Fruit fly (Drosophila melanogaster) whole organism, embryonic: ENCODE data around the gene Ac3.

Experiments
- Atf-2 ChIP-seq: fragments of 200-800 bp; sonication (Bioruptor generic); optimal IDR thresholded peaks from 2 replicates; lab custom pipeline; 2016; ENCODE audit warnings: missing biosample characterization, missing genetic modification characterization
- BtbVII ChIP-seq: fragments of 200-800 bp; sonication (Bioruptor generic); optimal IDR thresholded peaks from 3 replicates; lab custom pipeline; 2017; ENCODE audit warnings: missing biosample characterization, mild to moderate bottlenecking, missing genetic modification characterization
- CG10209 ChIP-seq: fragments of 200-800 bp; sonication (Bioruptor generic); optimal IDR thresholded peaks from 3 replicates; lab custom pipeline; 2017; ENCODE audit warnings: missing biosample characterization, mild to moderate bottlenecking, missing genetic modification characterization, missing genetic modification reagents
- CG10565 ChIP-seq: fragments of 200-800 bp; sonication (Bioruptor generic); optimal IDR thresholded peaks from 3 replicates; lab custom pipeline; 2016; ENCODE audit warnings: missing biosample characterization, mild to moderate bottlenecking, missing genetic modification characterization
- CG11695 ChIP-seq: fragments of 200-800 bp; sonication (Bioruptor generic); IDR thresholded peaks from 3 replicates; pipeline ENCODE4 v1.3.6; 2022; ENCODE audit warnings: missing biosample characterization, missing genetic modification characterization
- CG12104 ChIP-seq: fragments of 200-800 bp; sonication (Bioruptor generic); optimal IDR thresholded peaks from 3 replicates; lab custom pipeline; 2016; ENCODE audit warnings: missing biosample characterization, missing genetic modification characterization
- CG13296 ChIP-seq: fragments of 200-800 bp; sonication (Bioruptor generic); optimal IDR thresholded peaks from 3 replicates; lab custom pipeline; 2018; ENCODE audit warnings: missing biosample characterization, mild to moderate bottlenecking, missing genetic modification characterization
- CG15011 ChIP-seq: fragments of 200-800 bp; sonication (Bioruptor generic); optimal IDR thresholded peaks from 3 replicates; lab custom pipeline; 2018; ENCODE audit warnings: missing biosample characterization, mild to moderate bottlenecking, missing genetic modification characterization
- CG17912 ChIP-seq: fragments of 200-800 bp; sonication (Bioruptor generic); optimal IDR thresholded peaks from 2 replicates; lab custom pipeline; 2018; ENCODE audit warnings: missing biosample characterization, mild to moderate bottlenecking, missing genetic modification characterization
- CG18262 ChIP-seq: fragments of 200-800 bp; optimal IDR thresholded peaks from 3 replicates; lab custom pipeline; 2019; ENCODE audit warnings: missing biosample characterization, mild to moderate bottlenecking, missing genetic modification characterization, moderate library complexity
- CG30403 ChIP-seq: fragments of 200-800 bp; sonication (Bioruptor generic); optimal IDR thresholded peaks from 3 replicates; lab custom pipeline; 2016; ENCODE audit warnings: missing biosample characterization, missing genetic modification characterization
- CG30431 ChIP-seq: fragments of 200-800 bp; sonication (Bioruptor generic); optimal IDR thresholded peaks from 2 replicates; lab custom pipeline; 2017; ENCODE audit warnings: missing biosample characterization, missing genetic modification characterization
- CG4282 ChIP-seq: fragments of 200-800 bp; sonication (Bioruptor generic); optimal IDR thresholded peaks from 2 replicates; lab custom pipeline; 2016; ENCODE audit warnings: missing biosample characterization, missing genetic modification characterization
- CG4854 ChIP-seq: fragments of 200-800 bp; sonication (Bioruptor generic); optimal IDR thresholded peaks from 2 replicates; lab custom pipeline; 2016; ENCODE audit warnings: missing biosample characterization, missing genetic modification characterization, inconsistent platforms
- CG7271 ChIP-seq: fragments of 200-800 bp; sonication (Bioruptor generic); optimal IDR thresholded peaks from 2 replicates; lab custom pipeline; 2018; ENCODE audit warnings: missing biosample characterization, mild to moderate bottlenecking, missing genetic modification characterization, moderate library complexity
- CG7963 ChIP-seq: fragments of 200-800 bp; sonication (Bioruptor generic); IDR thresholded peaks from 3 replicates; pipeline ENCODE4 v1.3.6; 2022; ENCODE audit warnings: missing biosample characterization, missing genetic modification characterization; ENCODE audit not compliant: partially characterized antibody
- CG9932 ChIP-seq: fragments of 200-800 bp; sonication (Bioruptor generic); IDR thresholded peaks from 2 replicates; pipeline ENCODE4 v1.3.6; 2022; ENCODE audit warnings: missing biosample characterization, missing genetic modification characterization
- CkIIα-i1 ChIP-seq: fragments of 200-800 bp; sonication (Bioruptor generic); IDR thresholded peaks from 2 replicates; pipeline ENCODE4 v1.3.6; 2022; ENCODE audit warnings: missing biosample characterization, missing genetic modification characterization
- CrebB ChIP-seq: fragments of 200-800 bp; sonication (Bioruptor generic); optimal IDR thresholded peaks from 3 replicates; lab custom pipeline; 2018; ENCODE audit warnings: missing biosample characterization, mild to moderate bottlenecking, missing genetic modification characterization
- Dip3 ChIP-seq: fragments of 200-800 bp; sonication (Bioruptor generic); optimal IDR thresholded peaks from 3 replicates; lab custom pipeline; 2016; ENCODE audit warnings: missing biosample characterization, missing genetic modification characterization
- Dp ChIP-seq: fragments of 200-800 bp; sonication (Bioruptor generic); optimal IDR thresholded peaks from 2 replicates; lab custom pipeline; 2018; ENCODE audit warnings: missing biosample characterization, mild to moderate bottlenecking, missing genetic modification characterization, moderate library complexity
- Dref ChIP-seq: fragments of 200-800 bp; sonication (Bioruptor generic); IDR thresholded peaks from 2 replicates; pipeline ENCODE4 v1.3.6; 2022; ENCODE audit warnings: missing biosample characterization, missing genetic modification characterization
- Gsc ChIP-seq: fragments of 200-800 bp; sonication (Bioruptor generic); IDR thresholded peaks from 2 replicates; pipeline ENCODE4 v1.3.6; 2022; ENCODE audit warnings: missing biosample characterization, missing genetic modification characterization
- Kr ChIP-seq: fragments of 200-800 bp; sonication (Bioruptor generic); optimal IDR thresholded peaks from 2 replicates; lab custom pipeline; 2017; ENCODE audit warnings: missing biosample characterization, mild to moderate bottlenecking, missing genetic modification characterization
- Poxn ChIP-seq: fragments of 200-800 bp; sonication (Bioruptor generic); IDR thresholded peaks from 2 replicates; pipeline ENCODE4 v1.3.6; 2022; ENCODE audit warnings: missing biosample characterization, missing genetic modification characterization
- amos ChIP-seq: fragments of 200-800 bp; sonication (Bioruptor generic); IDR thresholded peaks from 2 replicates; pipeline ENCODE4 v1.3.6; 2022; ENCODE audit warnings: missing biosample characterization, missing genetic modification characterization; ENCODE audit not compliant: partially characterized antibody
- bab2 ChIP-seq: fragments of 200-800 bp; sonication (Bioruptor generic); optimal IDR thresholded peaks from 2 replicates; lab custom pipeline; 2016; ENCODE audit warnings: missing biosample characterization, missing genetic modification characterization
- bsh ChIP-seq, 2 experiments: fragments of 200-800 bp; sonication (Bioruptor generic); optimal IDR thresholded peaks; 2 replicates each; lab custom pipeline; 2017 to 2018; ENCODE audit warnings: mild to moderate bottlenecking in 2 of 2, missing biosample characterization in 2 of 2, missing genetic modification characterization in 2 of 2, moderate library complexity in 1 of 2
- cwo ChIP-seq: fragments of 200-800 bp; sonication (Bioruptor generic); optimal IDR thresholded peaks from 3 replicates; lab custom pipeline; 2017; ENCODE audit warnings: missing biosample characterization, missing genetic modification characterization, mild to moderate bottlenecking, moderate library complexity, missing genetic modification reagents
- fd3F ChIP-seq: fragments of 200-800 bp; sonication (Bioruptor generic); optimal IDR thresholded peaks from 2 replicates; lab custom pipeline; 2018; ENCODE audit warnings: missing biosample characterization, mild to moderate bottlenecking, missing genetic modification characterization, moderate library complexity
- gsb ChIP-seq: fragments of 200-800 bp; sonication (Bioruptor generic); IDR thresholded peaks from 2 replicates; pipeline ENCODE4 v1.3.6; 2022; ENCODE audit warnings: missing biosample characterization, missing genetic modification characterization
- gsb-n ChIP-seq: fragments of 200-800 bp; sonication (Bioruptor generic); optimal IDR thresholded peaks from 3 replicates; lab custom pipeline; 2018; ENCODE audit warnings: missing biosample characterization, mild to moderate bottlenecking, missing genetic modification characterization
- her ChIP-seq: fragments of 200-800 bp; sonication (Bioruptor generic); optimal IDR thresholded peaks from 2 replicates; lab custom pipeline; 2016; ENCODE audit warnings: missing biosample characterization, missing genetic modification characterization
- jing ChIP-seq: fragments of 200-800 bp; sonication (Bioruptor generic); optimal IDR thresholded peaks from 2 replicates; lab custom pipeline; 2018; ENCODE audit warnings: missing biosample characterization, mild to moderate bottlenecking, missing genetic modification characterization
- lab ChIP-seq: fragments of 200-800 bp; sonication (Bioruptor generic); optimal IDR thresholded peaks from 3 replicates; lab custom pipeline; 2017; ENCODE audit warnings: missing biosample characterization, missing genetic modification characterization, mild to moderate bottlenecking, moderate library complexity, missing genetic modification reagents
- lbe ChIP-seq: fragments of 200-800 bp; sonication (Bioruptor generic); optimal IDR thresholded peaks from 2 replicates; lab custom pipeline; 2016; ENCODE audit warnings: missing biosample characterization, mild to moderate bottlenecking, missing genetic modification characterization
- luna ChIP-seq: fragments of 200-800 bp; sonication (Bioruptor generic); optimal IDR thresholded peaks from 2 replicates; lab custom pipeline; 2016; ENCODE audit warnings: missing biosample characterization, missing genetic modification characterization
- nom ChIP-seq: fragments of 200-800 bp; sonication (Bioruptor generic); optimal IDR thresholded peaks from 2 replicates; lab custom pipeline; 2017; ENCODE audit warnings: missing biosample characterization, missing genetic modification characterization, mild to moderate bottlenecking, moderate library complexity, missing genetic modification reagents
- onecut ChIP-seq: fragments of 200-800 bp; sonication (Bioruptor generic); IDR thresholded peaks from 2 replicates; pipeline ENCODE4 v1.3.6; 2022; ENCODE audit warnings: missing biosample characterization, missing genetic modification characterization
- pho ChIP-seq: fragments of 200-800 bp; sonication (Bioruptor generic); optimal IDR thresholded peaks from 2 replicates; lab custom pipeline; 2016; ENCODE audit warnings: missing biosample characterization, missing genetic modification characterization
- run ChIP-seq: fragments of 200-800 bp; sonication (Bioruptor generic); optimal IDR thresholded peaks from 3 replicates; lab custom pipeline; 2018; ENCODE audit warnings: missing biosample characterization, mild to moderate bottlenecking, missing genetic modification characterization
- salm ChIP-seq: fragments of 200-800 bp; sonication (Bioruptor generic); optimal IDR thresholded peaks from 2 replicates; lab custom pipeline; 2018; ENCODE audit warnings: missing biosample characterization, mild to moderate bottlenecking, missing genetic modification characterization
- slou ChIP-seq: fragments of 200-800 bp; sonication (Bioruptor generic); optimal IDR thresholded peaks from 3 replicates; lab custom pipeline; 2016; ENCODE audit warnings: missing biosample characterization, missing genetic modification characterization
- slp2 ChIP-seq: fragments of 200-800 bp; sonication (Bioruptor generic); optimal IDR thresholded peaks from 2 replicates; lab custom pipeline; 2016; ENCODE audit warnings: missing biosample characterization, missing genetic modification characterization
- sug ChIP-seq: fragments of 200-800 bp; optimal IDR thresholded peaks from 2 replicates; lab custom pipeline; 2019; ENCODE audit warnings: missing biosample characterization, mild to moderate bottlenecking, missing genetic modification characterization, moderate library complexity
- tio ChIP-seq: fragments of 200-800 bp; sonication (Bioruptor generic); optimal IDR thresholded peaks from 2 replicates; lab custom pipeline; 2017; ENCODE audit warnings: missing biosample characterization, missing genetic modification characterization, inconsistent platforms
- tna ChIP-seq: fragments of 200-800 bp; sonication (Bioruptor generic); IDR thresholded peaks from 2 replicates; pipeline ENCODE4 v1.3.6; 2022; ENCODE audit warnings: missing biosample characterization, missing genetic modification characterization; ENCODE audit not compliant: partially characterized antibody
- trh ChIP-seq: fragments of 200-800 bp; sonication (Bioruptor generic); optimal IDR thresholded peaks from 2 replicates; lab custom pipeline; 2016; ENCODE audit warnings: missing biosample characterization, missing genetic modification characterization
- tup ChIP-seq: fragments of 200-800 bp; sonication (Bioruptor generic); optimal IDR thresholded peaks from 2 replicates; lab custom pipeline; 2016; ENCODE audit warnings: missing biosample characterization, mild to moderate bottlenecking, missing genetic modification characterization, moderate library complexity
- wor ChIP-seq: fragments of 200-800 bp; sonication (Bioruptor generic); IDR thresholded peaks from 2 replicates; pipeline ENCODE4 v1.3.6; 2022; ENCODE audit warnings: missing biosample characterization, missing genetic modification characterization

Ac3 gene

DNA sequence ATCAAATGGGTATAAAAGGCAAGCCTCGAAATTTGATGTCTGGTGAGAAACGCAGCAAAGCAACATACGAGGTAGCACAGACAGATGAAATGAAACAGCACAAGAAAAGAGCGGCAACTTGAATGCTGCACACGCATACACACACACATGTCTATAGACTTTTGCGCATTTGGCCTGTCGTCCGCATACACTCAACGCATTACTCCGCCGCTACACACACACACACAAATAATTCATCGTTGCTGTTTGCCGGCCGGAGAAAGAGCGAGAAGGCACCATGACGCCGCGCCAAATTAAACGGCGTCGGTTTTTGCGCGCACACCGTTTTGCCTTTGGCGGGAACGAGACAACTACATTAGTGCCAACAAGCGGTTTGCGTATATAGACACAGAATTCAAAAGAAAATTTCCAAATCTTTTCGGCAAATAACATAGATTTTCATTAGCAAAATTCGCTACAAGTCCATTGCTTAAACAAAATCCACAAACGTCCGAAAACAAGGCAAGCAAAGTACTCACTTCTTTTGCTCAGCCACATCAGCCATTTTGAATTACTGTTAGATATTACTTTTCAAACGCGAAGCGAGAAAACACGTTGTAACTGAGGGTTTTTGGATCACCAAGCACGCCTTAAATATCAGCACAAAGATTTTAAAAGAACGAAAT, 3.1 kb upstream of the Ac3 start (continued):
- TF ChIP-seq her (no peak), CrebB (tag; lab: Kevin White, UChicago) (no peak), CG7963 (GFP tag; lab: Robert Waterston, UW) (no peak), lab (GFP tag; lab: Kevin White, UChicago) (no peak), nom (GFP tag; lab: Kevin White, UChicago) (no peak), gsb-n (tag; lab: Kevin White, UChicago) (peak; percentile 18), cwo (GFP tag; lab: Kevin White, UChicago) (no peak), trh (GFP tag; lab: Kevin White, UChicago) (no peak), gsb (GFP tag; lab: Robert Waterston, UW) (no peak), run (tag; lab: Kevin White, UChicago) (no peak), CG13296 (GFP tag; lab: Kevin White, UChicago) (no peak), Gsc (GFP tag; lab: Robert Waterston, UW) (no peak), wor (GFP tag; lab: Robert Waterston, UW) (no peak), Dref (GFP tag; lab: Robert Waterston, UW) (no peak), slp2 (no peak), Dp (GFP tag; lab: Kevin White, UChicago) (peak; percentile 47), tio (GFP tag; lab: Kevin White, UChicago) (no peak), bsh (GFP tag; optimal IDR thresholded peaks at IDR 0.05; lab: Kevin White, UChicago) (no peak), Poxn (GFP tag; lab: Robert Waterston, UW) (no peak), salm (tag; lab: Kevin White, UChicago) (no peak), CG4282 (GFP tag; lab: Kevin White, UChicago) (peak; percentile 11), CG18262 (tag; lab: Kevin White, UChicago) (no peak), CG11695 (GFP tag; lab: Robert Waterston, UW) (no peak), bab2 (no peak), fd3F (GFP tag; lab: Kevin White, UChicago) (no peak), sug (tag; lab: Kevin White, UChicago) (peak; percentile 15), onecut (GFP tag; lab: Robert Waterston, UW) (no peak), CG10209 (GFP tag; lab: Kevin White, UChicago) (no peak), CG30431 (GFP tag; lab: Kevin White, UChicago) (no peak), BtbVII (no peak), CG9932 (peak; percentile 6; the same call in 1 of the 2 replicates), slou (GFP tag; lab: Kevin White, UChicago) (peak; percentile 14), pho (no peak), CG4854 (no peak), CG10565 (GFP tag; lab: Kevin White, UChicago) (no peak), tup (GFP tag; lab: Kevin White, UChicago) (no peak)

DNA sequence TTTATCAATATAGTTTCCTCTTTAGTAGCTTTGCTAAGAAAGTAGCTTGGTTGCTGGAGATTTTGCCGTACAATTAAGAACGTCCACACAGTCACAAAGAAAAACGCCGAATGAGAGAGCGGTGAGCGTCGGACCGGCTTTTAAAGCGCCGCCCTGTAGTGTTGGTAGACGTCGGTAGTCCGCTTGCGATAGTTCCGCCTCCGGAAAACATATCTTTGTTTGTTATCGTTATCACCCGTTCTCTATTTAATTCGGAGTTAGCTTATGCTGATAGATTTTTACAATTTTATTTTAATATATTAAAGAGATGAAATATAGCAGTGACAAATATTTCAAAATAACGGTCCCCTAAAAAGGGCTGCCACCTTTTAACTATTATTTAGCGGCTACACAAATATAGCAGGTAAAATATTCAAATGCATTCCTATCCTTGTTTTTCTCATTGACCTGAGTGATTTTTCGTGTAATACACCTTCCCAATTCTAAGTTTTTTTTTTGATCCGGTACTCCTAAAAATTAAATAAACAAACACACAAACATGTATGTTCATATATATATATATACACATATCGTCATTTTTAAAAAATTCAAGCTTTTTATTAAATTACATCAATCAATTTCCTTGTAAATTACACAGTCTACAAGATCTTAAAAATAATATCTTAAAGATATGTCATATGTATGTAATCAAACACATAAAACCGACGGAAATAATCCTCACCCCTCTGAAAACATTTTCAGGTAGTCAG, 2.4 kb upstream of the Ac3 start, which contains the start of gene Df31:
Gene Df31, minus strand, starts transcription at position 119 of the 749 bp plus-strand sequence.
- TF ChIP-seq Atf-2 (peak; percentile 16), luna (GFP tag; lab: Kevin White, UChicago) (peak; percentile 17), Kr (GFP tag; lab: Kevin White, UChicago) (peak; percentile 23), CG12104 (GFP tag; lab: Kevin White, UChicago) (no peak), jing (GFP tag; lab: Kevin White, UChicago) (no peak), tna (GFP tag; lab: Robert Waterston, UW) (peak; percentile 84), CG17912 (GFP tag; lab: Kevin White, UChicago) (peak; percentile 6), Dip3 (peak; percentile 62), CkIIα-i1 (GFP tag; lab: Robert Waterston, UW) (no peak), CG15011 (GFP tag; lab: Kevin White, UChicago) (peak; percentile 2), amos (peak; percentile 94), CG7271 (peak; percentile 24), CG30403 (GFP tag; lab: Kevin White, UChicago) (peak; percentile 56), lbe (peak; percentile 64)
